Worm (Caenorhabditis elegans) whole organism, L2 larva: Measurements from ENCODE around the gene toca-1.

ENCODE experiments used
- C34F6.9 ChIP-seq: fragments of 150-350 bp; optimal IDR thresholded peaks from 2 replicates; lab custom pipeline; 2014; ENCODE audit warnings: missing biosample characterization, missing genetic modification characterization
- F13H6.1 ChIP-seq: sonication (generic microtip); optimal IDR thresholded peaks from 2 replicates; lab custom pipeline; 2016; ENCODE audit warnings: missing genetic modification characterization, missing compliant biosample characterization
- Y55F3AM.14 ChIP-seq: fragments of 200-800 bp; sonication (Bioruptor generic); optimal IDR thresholded peaks from 2 replicates; lab custom pipeline; 2018; ENCODE audit warnings: mild to moderate bottlenecking, missing genetic modification characterization, missing compliant biosample characterization
- ZK546.5 ChIP-seq: sonication (generic microtip); optimal IDR thresholded peaks from 2 replicates; lab custom pipeline; 2017; ENCODE audit warnings: missing biosample characterization, missing genetic modification characterization
- alr-1 ChIP-seq: fragments of 150-350 bp; optimal IDR thresholded peaks from 2 replicates; lab custom pipeline; 2014; ENCODE audit warnings: missing biosample characterization, missing genetic modification characterization
- ama-1 ChIP-seq: fragments of 150-350 bp; optimal IDR thresholded peaks from 2 replicates; lab custom pipeline; 2018; ENCODE audit warnings: inconsistent platforms
- blmp-1 ChIP-seq: sonication (generic microtip); optimal IDR thresholded peaks from 2 replicates; lab custom pipeline; 2017; ENCODE audit warnings: missing genetic modification characterization, mild to moderate bottlenecking, missing compliant biosample characterization, antibody characterized with exemption, moderate library complexity; ENCODE audit not compliant: insufficient read depth
- ceh-82 ChIP-seq: fragments of 150-350 bp; optimal IDR thresholded peaks from 2 replicates; lab custom pipeline; 2014; ENCODE audit warnings: missing biosample characterization, missing genetic modification characterization
- crh-2 ChIP-seq: sonication (generic microtip); optimal IDR thresholded peaks from 2 replicates; lab custom pipeline; 2017; ENCODE audit warnings: missing biosample characterization, missing genetic modification characterization
- dmd-4 ChIP-seq: sonication (generic microtip); optimal IDR thresholded peaks from 2 replicates; lab custom pipeline; 2017; ENCODE audit warnings: missing biosample characterization, missing genetic modification characterization
- egl-27 ChIP-seq: sonication (generic microtip); optimal IDR thresholded peaks from 3 replicates; lab custom pipeline; 2017; ENCODE audit warnings: missing biosample characterization, missing genetic modification reagents, missing genetic modification characterization
- elt-1 ChIP-seq: fragments of 150-350 bp; optimal IDR thresholded peaks from 2 replicates; lab custom pipeline; 2014; ENCODE audit warnings: missing biosample characterization, missing genetic modification characterization
- elt-3 ChIP-seq: sonication (generic microtip); optimal IDR thresholded peaks from 2 replicates; lab custom pipeline; 2017; ENCODE audit warnings: missing biosample characterization, missing genetic modification characterization
- fos-1 ChIP-seq: fragments of 150-350 bp; optimal IDR thresholded peaks from 2 replicates; lab custom pipeline; 2014; ENCODE audit warnings: missing biosample characterization, missing genetic modification characterization
- gmeb-1 ChIP-seq: fragments of 150-350 bp; optimal IDR thresholded peaks from 2 replicates; lab custom pipeline; 2014; ENCODE audit warnings: missing biosample characterization, missing genetic modification characterization
- lin-11 ChIP-seq: fragments of 150-350 bp; sonication (generic microtip); optimal IDR thresholded peaks from 2 replicates; lab custom pipeline; 2014; ENCODE audit warnings: missing biosample characterization, missing genetic modification characterization, inconsistent platforms, mixed read lengths
- lin-13 ChIP-seq: fragments of 150-350 bp; optimal IDR thresholded peaks from 2 replicates; lab custom pipeline; 2014; ENCODE audit warnings: missing biosample characterization, missing genetic modification reagents, missing genetic modification characterization
- lsy-2 ChIP-seq, 2 experiments: fragments of 150-350 bp in 1 of 2; sonication (generic microtip) in 1 of 2; optimal IDR thresholded peaks; 2 replicates each; lab custom pipeline; 2014 to 2017; ENCODE audit warnings: missing biosample characterization in 2 of 2, missing genetic modification characterization in 2 of 2
- mab-5 ChIP-seq: fragments of 150-350 bp; optimal IDR thresholded peaks from 2 replicates; lab custom pipeline; 2014; ENCODE audit warnings: missing biosample characterization, missing genetic modification characterization
- mbf-1 ChIP-seq: sonication (generic microtip); optimal IDR thresholded peaks from 2 replicates; lab custom pipeline; 2017; ENCODE audit warnings: missing biosample characterization, missing genetic modification characterization
- mdl-1 ChIP-seq, 2 experiments: fragments of 150-350 bp in 1 of 2; sonication (generic microtip) in 1 of 2; optimal IDR thresholded peaks; 2 replicates each; lab custom pipeline; 2017; ENCODE audit warnings: missing biosample characterization in 2 of 2, missing genetic modification characterization in 2 of 2
- nhr-10 ChIP-seq: sonication (generic microtip); optimal IDR thresholded peaks from 2 replicates; lab custom pipeline; 2017; ENCODE audit warnings: missing biosample characterization, missing genetic modification characterization
- nhr-11 ChIP-seq: fragments of 150-350 bp; optimal IDR thresholded peaks from 2 replicates; lab custom pipeline; 2014; ENCODE audit warnings: missing biosample characterization, missing genetic modification characterization
- nhr-12 ChIP-seq: fragments of 150-350 bp; optimal IDR thresholded peaks from 2 replicates; lab custom pipeline; 2014; ENCODE audit warnings: missing biosample characterization, missing genetic modification characterization
- nhr-129 ChIP-seq: fragments of 150-350 bp; optimal IDR thresholded peaks from 2 replicates; lab custom pipeline; 2014; ENCODE audit warnings: missing biosample characterization, missing genetic modification characterization
- nhr-21 ChIP-seq: fragments of 150-350 bp; optimal IDR thresholded peaks from 2 replicates; lab custom pipeline; 2014; ENCODE audit warnings: missing biosample characterization, missing genetic modification characterization
- nhr-237 ChIP-seq: fragments of 150-350 bp; optimal IDR thresholded peaks from 2 replicates; lab custom pipeline; 2014; ENCODE audit warnings: missing biosample characterization, missing genetic modification characterization
- nhr-25 ChIP-seq: fragments of 150-350 bp; sonication (generic microtip); optimal IDR thresholded peaks from 3 replicates; lab custom pipeline; 2014; ENCODE audit warnings: missing biosample characterization, missing genetic modification characterization
- nhr-6 ChIP-seq: fragments of 150-350 bp; optimal IDR thresholded peaks from 2 replicates; lab custom pipeline; 2014; ENCODE audit warnings: missing biosample characterization, missing genetic modification characterization
- nhr-77 ChIP-seq: fragments of 150-350 bp; optimal IDR thresholded peaks from 2 replicates; lab custom pipeline; 2014; ENCODE audit warnings: missing biosample characterization, missing genetic modification characterization
- sem-4 ChIP-seq: fragments of 150-350 bp; optimal IDR thresholded peaks from 2 replicates; lab custom pipeline; 2014; ENCODE audit warnings: missing biosample characterization, missing genetic modification reagents, missing genetic modification characterization
- skn-1 ChIP-seq: sonication (generic microtip); optimal IDR thresholded peaks from 2 replicates; lab custom pipeline; 2017; ENCODE audit warnings: missing biosample characterization, missing genetic modification characterization
- sma-3 ChIP-seq: sonication (generic microtip); optimal IDR thresholded peaks from 2 replicates; lab custom pipeline; 2016; ENCODE audit warnings: missing genetic modification reagents, missing genetic modification characterization, missing compliant biosample characterization
- sma-9 ChIP-seq, 2 experiments: fragments of 150-350 bp in 1 of 2; sonication (generic microtip) in 1 of 2; optimal IDR thresholded peaks; 2 replicates each; lab custom pipeline; 2014 to 2016; ENCODE audit warnings: missing genetic modification characterization in 2 of 2, mild to moderate bottlenecking in 1 of 2, missing biosample characterization in 1 of 2, missing compliant biosample characterization in 1 of 2, missing genetic modification reagents in 1 of 2, moderate library complexity in 1 of 2
- snpc-4 ChIP-seq: fragments of 150-350 bp; optimal IDR thresholded peaks from 2 replicates; lab custom pipeline; 2014; ENCODE audit warnings: missing biosample characterization, missing genetic modification characterization
- unc-55 ChIP-seq: fragments of 150-350 bp; sonication (generic microtip); optimal IDR thresholded peaks from 3 replicates; lab custom pipeline; 2014; ENCODE audit warnings: missing biosample characterization, missing genetic modification reagents, missing genetic modification characterization
- unc-62 ChIP-seq: fragments of 150-350 bp; optimal IDR thresholded peaks from 2 replicates; lab custom pipeline; 2014; ENCODE audit warnings: missing biosample characterization, missing genetic modification reagents, missing genetic modification characterization
- zag-1 ChIP-seq: fragments of 150-350 bp; optimal IDR thresholded peaks from 2 replicates; lab custom pipeline; 2014; ENCODE audit warnings: missing biosample characterization, missing genetic modification characterization
- ztf-1 ChIP-seq: fragments of 200-800 bp; sonication (Bioruptor generic); conservative IDR thresholded peaks from 2 replicates; pipeline ENCODE4 v1.3.6; 2022; ENCODE audit warnings: missing genetic modification characterization, missing compliant biosample characterization
- ztf-11 ChIP-seq: sonication (generic microtip); optimal IDR thresholded peaks from 2 replicates; lab custom pipeline; 2017; ENCODE audit warnings: missing biosample characterization, missing genetic modification characterization
- ztf-4 ChIP-seq: fragments of 150-350 bp; optimal IDR thresholded peaks from 2 replicates; lab custom pipeline; 2014; ENCODE audit warnings: missing biosample characterization, missing genetic modification characterization

Gene toca-1

ce11 chrX:1487096-1487495 lies 34.2 kb downstream of the toca-1 start:
- TF ChIP-seq nhr-237 (tag; lab: Kevin White, UChicago) = no peak
- no peak for TF ChIP-seq ZK546.5 (tag; lab: Kevin White, UChicago)
- no peak for TF ChIP-seq ztf-11
- no peak for TF ChIP-seq alr-1 (tag; lab: Kevin White, UChicago)
- TF ChIP-seq elt-1 (tag; lab: Kevin White, UChicago) = no peak
- TF ChIP-seq ztf-1 (GFP tag; lab: Robert Waterston, UW) = 0 out of 2 replicates have a peak, but pooled peaks have one; percentile 47
- no peak for TF ChIP-seq lin-13 (GFP tag; lab: Kevin White, UChicago)
- TF ChIP-seq, all 48 proteins: peak for 1

- peak; percentile 94 for TF ChIP-seq nhr-129 (tag; lab: Kevin White, UChicago)
- TF ChIP-seq gmeb-1 (tag; lab: Kevin White, UChicago) = peak; percentile 75
- peak; percentile 81 for TF ChIP-seq nhr-25
- no peak for TF ChIP-seq elt-1 (tag; lab: Kevin White, UChicago)
- TF ChIP-seq sma-9 (GFP tag; optimal IDR thresholded peaks at IDR 0.05; lab: Kevin White, UChicago) = peak; percentile 98
- no peak for TF ChIP-seq sma-9 (tag; optimal IDR thresholded peaks at IDR 0.05; lab: Kevin White, UChicago)
- TF ChIP-seq nhr-11 (tag; lab: Kevin White, UChicago) = no peak
- TF ChIP-seq F13H6.1 = peak; percentile 94
- peak; percentile 72 for TF ChIP-seq C34F6.9 (tag; lab: Kevin White, UChicago)
- no peak for TF ChIP-seq nhr-77
- TF ChIP-seq mbf-1 (tag; lab: Kevin White, UChicago) = no peak
- peak; percentile 73 for TF ChIP-seq sem-4
- peak; percentile 71 for TF ChIP-seq ama-1 (lab: Kevin White, UChicago)
- TF ChIP-seq ztf-11 = no peak
- peak; percentile 76 for TF ChIP-seq ztf-4 (tag; lab: Kevin White, UChicago)
- peak; percentile 77 for TF ChIP-seq nhr-21 (tag; lab: Kevin White, UChicago)
- no peak for TF ChIP-seq mab-5 (tag; lab: Kevin White, UChicago)
- TF ChIP-seq crh-2 = peak; percentile 86
- TF ChIP-seq blmp-1 (tag; lab: Kevin White, UChicago) = peak; percentile 62
- TF ChIP-seq fos-1 = peak; percentile 67
- TF ChIP-seq sma-3 (GFP tag; lab: Kevin White, UChicago) = peak; percentile 87
- no peak for TF ChIP-seq nhr-12 (tag; lab: Kevin White, UChicago)
- no peak for TF ChIP-seq elt-3 (tag; lab: Kevin White, UChicago)
- TF ChIP-seq zag-1 (tag; lab: Kevin White, UChicago) = no peak
- TF ChIP-seq lin-13 (GFP tag; lab: Kevin White, UChicago) = peak; percentile 54
- no peak for TF ChIP-seq alr-1 (tag; lab: Kevin White, UChicago)
- no peak for TF ChIP-seq unc-55 (GFP tag; lab: Kevin White, UChicago)
- peak; percentile 80 for TF ChIP-seq egl-27 (tag; lab: Kevin White, UChicago)
- TF ChIP-seq nhr-10 (tag; lab: Kevin White, UChicago) = peak; percentile 84
- no peak for TF ChIP-seq lin-11
- no peak for TF ChIP-seq snpc-4 (tag; lab: Kevin White, UChicago)
- no peak for TF ChIP-seq unc-62 (GFP tag; lab: Kevin White, UChicago)
- TF ChIP-seq nhr-6 (tag; lab: Kevin White, UChicago) = peak; percentile 80
- TF ChIP-seq ZK546.5 (tag; lab: Kevin White, UChicago) = no peak
- TF ChIP-seq Y55F3AM.14 (GFP tag; lab: Kevin White, UChicago) = no peak
- no peak for TF ChIP-seq skn-1
- TF ChIP-seq ztf-1 (GFP tag; lab: Robert Waterston, UW) = no peak
- no peak for TF ChIP-seq ceh-82 (tag; lab: Kevin White, UChicago)
- TF ChIP-seq mdl-1 (tag; optimal IDR thresholded peaks at IDR 0.05; lab: Kevin White, UChicago) = peak in 1 of 2 experiments; percentile 24
- no peak for TF ChIP-seq dmd-4 (tag; lab: Kevin White, UChicago)
- peak; percentile 20 to 79 for TF ChIP-seq lsy-2 (tag; optimal IDR thresholded peaks at IDR 0.05; lab: Kevin White, UChicago)
Measured at ce11 chrX:1486135-1486648, 35.1 kb downstream of the toca-1 start, which contains the start of the genes D1005.10 and dhs-25. Gene D1005.10 (minus strand): TSS chrX:1486185. Gene dhs-25 (plus strand): TSS chrX:1486532.
